Fruit fly (Drosophila melanogaster) whole organism, adult: ENCODE measurements around the gene Ntl.

Experiments used
- CG11617 ChIP-seq: fragments of 200-800 bp; sonication (Bioruptor generic); optimal IDR thresholded peaks from 2 replicates; lab custom pipeline; 2017; ENCODE audit warnings: mild to moderate bottlenecking, missing biosample characterization, missing genetic modification reagents, missing genetic modification characterization
- CG12768 ChIP-seq: fragments of 200-800 bp; sonication (Bioruptor generic); optimal IDR thresholded peaks from 2 replicates; lab custom pipeline; 2017; ENCODE audit warnings: missing biosample characterization, missing genetic modification characterization, mild to moderate bottlenecking, moderate library complexity, missing genetic modification reagents
- CG14711 ChIP-seq: fragments of 200-800 bp; sonication (Bioruptor generic); optimal IDR thresholded peaks from 2 replicates; lab custom pipeline; 2018; ENCODE audit warnings: missing biosample characterization, mild to moderate bottlenecking, missing genetic modification characterization, moderate library complexity
- CG1620 ChIP-seq: fragments of 200-800 bp; sonication (Bioruptor generic); optimal IDR thresholded peaks from 2 replicates; lab custom pipeline; 2016; ENCODE audit warnings: missing biosample characterization, missing genetic modification characterization
- CG33017 ChIP-seq: fragments of 200-800 bp; sonication (Bioruptor generic); optimal IDR thresholded peaks from 2 replicates; lab custom pipeline; 2018; ENCODE audit warnings: missing biosample characterization, mild to moderate bottlenecking, missing genetic modification characterization, moderate library complexity
- CG5204 ChIP-seq: fragments of 200-800 bp; sonication (Bioruptor generic); optimal IDR thresholded peaks from 2 replicates; lab custom pipeline; 2016; ENCODE audit warnings: missing biosample characterization, missing genetic modification characterization
- CG7045 ChIP-seq: fragments of 200-800 bp; sonication (Bioruptor generic); optimal IDR thresholded peaks from 2 replicates; lab custom pipeline; 2017; ENCODE audit warnings: missing biosample characterization, mild to moderate bottlenecking, missing genetic modification characterization
- CG7101 ChIP-seq: fragments of 200-800 bp; sonication (Bioruptor generic); optimal IDR thresholded peaks from 2 replicates; lab custom pipeline; 2018; ENCODE audit warnings: missing biosample characterization, mild to moderate bottlenecking, missing genetic modification characterization, moderate library complexity
- Clk ChIP-seq: fragments of 200-800 bp; sonication (Bioruptor generic); optimal IDR thresholded peaks from 2 replicates; lab custom pipeline; 2017; ENCODE audit warnings: missing biosample characterization, missing genetic modification characterization
- Crg-1 ChIP-seq: fragments of 200-800 bp; sonication (Bioruptor generic); optimal IDR thresholded peaks from 2 replicates; lab custom pipeline; 2016; ENCODE audit warnings: missing biosample characterization, missing genetic modification characterization
- Hr96 ChIP-seq: fragments of 200-800 bp; sonication (Bioruptor generic); optimal IDR thresholded peaks from 2 replicates; lab custom pipeline; 2016; ENCODE audit warnings: missing biosample characterization, missing genetic modification characterization
- Mnt ChIP-seq: fragments of 200-800 bp; sonication (Bioruptor generic); optimal IDR thresholded peaks from 2 replicates; lab custom pipeline; 2016; ENCODE audit warnings: missing biosample characterization, mild to moderate bottlenecking, missing genetic modification characterization
- bab1 ChIP-seq: fragments of 200-800 bp; sonication (Bioruptor generic); optimal IDR thresholded peaks from 3 replicates; lab custom pipeline; 2019; ENCODE audit warnings: missing biosample characterization, mild to moderate bottlenecking, missing genetic modification characterization, moderate library complexity
- cic ChIP-seq: fragments of 200-800 bp; sonication (Bioruptor generic); optimal IDR thresholded peaks from 2 replicates; lab custom pipeline; 2017; ENCODE audit warnings: missing biosample characterization, mild to moderate bottlenecking, missing genetic modification characterization, moderate library complexity
- cnc ChIP-seq, 2 experiments: fragments of >200 bp; optimal IDR thresholded peaks; 2 replicates each; lab custom pipeline; 2017
- kay ChIP-seq: fragments of 200-800 bp; sonication (Bioruptor generic); peaks from one replicate; lab custom pipeline; 2016; ENCODE audit warnings: missing biosample characterization, missing genetic modification characterization, borderline replicate concordance
- pad ChIP-seq: fragments of 200-800 bp; sonication (Bioruptor generic); optimal IDR thresholded peaks from 3 replicates; lab custom pipeline; 2017; ENCODE audit warnings: missing biosample characterization, missing genetic modification characterization, mild to moderate bottlenecking, moderate library complexity, missing genetic modification reagents
- tj ChIP-seq: fragments of 200-800 bp; sonication (Bioruptor generic); optimal IDR thresholded peaks from 3 replicates; lab custom pipeline; 2017; ENCODE audit warnings: missing biosample characterization, mild to moderate bottlenecking, missing genetic modification characterization, moderate library complexity
- toe ChIP-seq: fragments of 200-800 bp; sonication (Bioruptor generic); optimal IDR thresholded peaks from 2 replicates; lab custom pipeline; 2016; ENCODE audit warnings: missing biosample characterization, missing genetic modification characterization

The Ntl gene

DNA sequence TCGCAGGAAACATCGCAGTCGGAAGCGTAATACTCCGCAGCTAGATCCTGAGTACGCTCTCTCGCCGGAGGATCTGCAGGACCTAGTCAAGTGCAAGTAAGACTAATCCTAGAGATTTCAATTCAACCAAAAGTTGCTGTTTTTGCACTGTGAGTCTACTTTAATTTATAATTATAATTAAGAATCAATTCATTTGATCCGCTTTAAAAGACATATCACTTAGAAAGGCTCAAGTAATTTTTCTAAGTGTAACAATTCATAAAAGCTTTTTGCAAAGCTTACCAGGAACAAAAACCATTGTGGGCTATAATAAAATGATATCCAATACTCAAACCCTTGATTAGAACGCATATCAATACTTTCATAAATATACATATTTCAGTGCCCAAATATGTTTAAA is 46.2 kb downstream of the Ntl start:
- no peak for TF ChIP-seq cnc (optimal IDR thresholded peaks at IDR 0.05; lab: Kevin White, UChicago)
- TF ChIP-seq CG11617 (GFP tag; lab: Kevin White, UChicago) = no peak
- no peak for TF ChIP-seq cic (GFP tag; lab: Kevin White, UChicago)
- TF ChIP-seq CG12768 (GFP tag; lab: Kevin White, UChicago) = no peak
- no peak for TF ChIP-seq CG5204 (GFP tag; lab: Kevin White, UChicago)
- no peak for TF ChIP-seq tj (GFP tag; lab: Kevin White, UChicago)
- no peak for TF ChIP-seq toe (GFP tag; lab: Kevin White, UChicago)
- TF ChIP-seq CG33017 (tag; lab: Kevin White, UChicago) = no peak
- TF ChIP-seq Hr96 (GFP tag; lab: Kevin White, UChicago) = no peak
- no peak for TF ChIP-seq CG1620
- TF ChIP-seq pad = no peak
- TF ChIP-seq CG14711 (tag; lab: Kevin White, UChicago) = no peak
- TF ChIP-seq kay (GFP tag; lab: Kevin White, UChicago) = no peak
- no peak for TF ChIP-seq Mnt (GFP tag; lab: Kevin White, UChicago)
- no peak for TF ChIP-seq Crg-1 (GFP tag; lab: Kevin White, UChicago)
- TF ChIP-seq CG7101 (tag; lab: Kevin White, UChicago) = no peak
- TF ChIP-seq CG7045 = no peak
- no peak for TF ChIP-seq bab1 (GFP tag; lab: Kevin White, UChicago)
- TF ChIP-seq Clk = no peak
